Fruit fly (Drosophila melanogaster): Measurements from ENCODE around the gene dunk.

DNA sequence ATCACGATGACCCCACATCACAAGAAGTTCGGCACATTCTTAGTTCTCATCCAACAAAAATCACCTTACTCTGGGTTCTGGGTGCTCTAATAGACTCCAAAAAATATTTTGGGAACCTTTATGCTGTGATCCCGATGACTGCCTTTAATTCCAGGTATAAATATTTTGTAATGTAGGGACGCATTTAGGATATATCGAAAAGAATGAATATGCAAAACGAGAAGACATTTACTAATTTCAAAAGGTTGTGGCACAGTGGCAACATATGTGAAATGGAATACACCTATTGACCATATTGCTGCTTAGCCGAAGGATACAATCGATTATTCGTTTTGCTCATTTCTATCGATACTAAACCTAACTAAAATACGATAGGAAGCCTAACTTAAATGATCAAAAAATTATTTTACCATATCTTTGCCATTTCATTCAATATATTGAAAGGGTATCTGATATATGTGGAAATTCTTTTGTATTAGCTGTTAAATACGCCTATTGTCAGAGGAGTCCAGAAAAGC, 30.5 kb upstream of the dunk start, which contains the start of gene CG3651:
- TF ChIP-seq pad (GFP tag; optimal IDR thresholded peaks at IDR 0.05) (no peak), Crg-1 (GFP tag; optimal IDR thresholded peaks at IDR 0.05) (no peak), CG5204 (GFP tag; optimal IDR thresholded peaks at IDR 0.05) (no peak), ovo (GFP tag; optimal IDR thresholded peaks at IDR 0.05) (no peak), CG11617 (GFP tag; optimal IDR thresholded peaks at IDR 0.05) (no peak), cnc (optimal IDR thresholded peaks at IDR 0.05) (no peak)

Data from whole organism, adult.